Fruit fly (Drosophila melanogaster) whole organism, prepupa: ENCODE measurements around the gene RhoU.

Experiments
- Blimp-1 ChIP-seq: fragments of 200-800 bp; sonication (Bioruptor generic); optimal IDR thresholded peaks from 3 replicates; lab custom pipeline; 2017; ENCODE audit warnings: missing biosample characterization, missing genetic modification characterization, mild to moderate bottlenecking, moderate library complexity, missing genetic modification reagents
- CG10669 ChIP-seq: fragments of 200-800 bp; sonication (Bioruptor generic); optimal IDR thresholded peaks from 3 replicates; lab custom pipeline; 2018; ENCODE audit warnings: missing biosample characterization, mild to moderate bottlenecking, missing genetic modification characterization, moderate library complexity
- CG11294 ChIP-seq: fragments of 200-800 bp; sonication (Bioruptor generic); IDR thresholded peaks from 2 replicates; pipeline ENCODE4 v1.3.6; 2022; ENCODE audit warnings: missing biosample characterization, missing genetic modification characterization
- CG11902 ChIP-seq: fragments of 200-800 bp; sonication (Bioruptor generic); optimal IDR thresholded peaks from 3 replicates; lab custom pipeline; 2016; ENCODE audit warnings: missing biosample characterization, missing genetic modification characterization
- CG15336 ChIP-seq: fragments of 200-800 bp; sonication (Bioruptor generic); IDR thresholded peaks from 2 replicates; pipeline ENCODE4 v1.3.6; 2022; ENCODE audit warnings: missing biosample characterization, missing genetic modification characterization
- CG1621 ChIP-seq: fragments of 200-800 bp; sonication (Bioruptor generic); optimal IDR thresholded peaks from 3 replicates; lab custom pipeline; 2018; ENCODE audit warnings: missing biosample characterization, mild to moderate bottlenecking, missing genetic modification characterization
- CG3032 ChIP-seq: fragments of 200-800 bp; optimal IDR thresholded peaks from 2 replicates; lab custom pipeline; 2019; ENCODE audit warnings: missing biosample characterization, mild to moderate bottlenecking, missing genetic modification characterization, moderate library complexity
- CG31627 ChIP-seq: fragments of 200-800 bp; sonication (Bioruptor generic); optimal IDR thresholded peaks from 3 replicates; lab custom pipeline; 2016; ENCODE audit warnings: missing biosample characterization, missing genetic modification characterization
- CG32006 ChIP-seq: fragments of 200-800 bp; sonication (Bioruptor generic); optimal IDR thresholded peaks from 3 replicates; lab custom pipeline; 2017; ENCODE audit warnings: missing biosample characterization, mild to moderate bottlenecking, missing genetic modification characterization
- CG3919 ChIP-seq: fragments of 200-800 bp; sonication (Bioruptor generic); optimal IDR thresholded peaks from 3 replicates; lab custom pipeline; 2016; ENCODE audit warnings: missing biosample characterization, missing genetic modification characterization
- CG6276 ChIP-seq: fragments of 200-800 bp; sonication (Bioruptor generic); optimal IDR thresholded peaks from 2 replicates; lab custom pipeline; 2017; ENCODE audit warnings: missing biosample characterization, mild to moderate bottlenecking, missing genetic modification characterization
- CG6792 ChIP-seq: fragments of 200-800 bp; sonication (Bioruptor generic); optimal IDR thresholded peaks from 3 replicates; lab custom pipeline; 2016; ENCODE audit warnings: missing biosample characterization, missing genetic modification characterization
- CG6808 ChIP-seq: fragments of 200-800 bp; sonication (Bioruptor generic); optimal IDR thresholded peaks from 3 replicates; lab custom pipeline; 2017; ENCODE audit warnings: missing biosample characterization, missing genetic modification characterization, mild to moderate bottlenecking, moderate library complexity, missing genetic modification reagents
- CG6854 ChIP-seq: fragments of 200-800 bp; sonication (Bioruptor generic); optimal IDR thresholded peaks from 2 replicates; lab custom pipeline; 2017; ENCODE audit warnings: missing biosample characterization, mild to moderate bottlenecking, missing genetic modification characterization
- CG7368 ChIP-seq: fragments of 200-800 bp; sonication (Bioruptor generic); optimal IDR thresholded peaks from 3 replicates; lab custom pipeline; 2016; ENCODE audit warnings: missing biosample characterization, missing genetic modification characterization
- CG8119 ChIP-seq: fragments of 200-800 bp; sonication (Bioruptor generic); IDR thresholded peaks from 3 replicates; pipeline ENCODE4 v1.3.6; 2022; ENCODE audit warnings: missing biosample characterization, missing genetic modification characterization
- CG8319 ChIP-seq: fragments of 200-800 bp; sonication (Bioruptor generic); optimal IDR thresholded peaks from 3 replicates; lab custom pipeline; 2016; ENCODE audit warnings: missing biosample characterization, missing genetic modification characterization
- CG8632 ChIP-seq: fragments of 200-800 bp; sonication (Bioruptor generic); optimal IDR thresholded peaks from 3 replicates; lab custom pipeline; 2016; ENCODE audit warnings: missing biosample characterization, missing genetic modification characterization
- CG9139 ChIP-seq: fragments of 200-800 bp; sonication (Bioruptor generic); optimal IDR thresholded peaks from 3 replicates; lab custom pipeline; 2017; ENCODE audit warnings: missing biosample characterization, mild to moderate bottlenecking, missing genetic modification characterization
- Eip75B ChIP-seq: fragments of 200-800 bp; sonication (Bioruptor generic); optimal IDR thresholded peaks from 3 replicates; lab custom pipeline; 2016; ENCODE audit warnings: missing biosample characterization, missing genetic modification characterization
- Eip78C ChIP-seq: fragments of 200-800 bp; sonication (Bioruptor generic); peaks from one replicate; lab custom pipeline; 2016; ENCODE audit warnings: missing biosample characterization, missing genetic modification characterization
- Eip93F ChIP-seq: fragments of 200-800 bp; sonication (Bioruptor generic); optimal IDR thresholded peaks from 2 replicates; lab custom pipeline; 2016; ENCODE audit warnings: missing biosample characterization, mild to moderate bottlenecking, missing genetic modification characterization
- Ets21C ChIP-seq: fragments of 200-800 bp; sonication (Bioruptor generic); optimal IDR thresholded peaks from 3 replicates; lab custom pipeline; 2016; ENCODE audit warnings: missing biosample characterization, missing genetic modification characterization
- Ets96B ChIP-seq: fragments of 200-800 bp; optimal IDR thresholded peaks from 2 replicates; lab custom pipeline; 2019; ENCODE audit warnings: missing biosample characterization, mild to moderate bottlenecking, missing genetic modification characterization, moderate library complexity
- Gug ChIP-seq: fragments of 200-800 bp; sonication (Bioruptor generic); IDR thresholded peaks from 2 replicates; pipeline ENCODE4 v1.3.6; 2022; ENCODE audit warnings: missing biosample characterization, missing genetic modification characterization
- Hr38 ChIP-seq: sonication (Bioruptor generic); optimal IDR thresholded peaks from 2 replicates; lab custom pipeline; 2016; ENCODE audit warnings: missing biosample characterization, missing genetic modification characterization
- Hr39 ChIP-seq: fragments of 200-800 bp; sonication (Bioruptor generic); optimal IDR thresholded peaks from 2 replicates; lab custom pipeline; 2016; ENCODE audit warnings: missing biosample characterization, missing genetic modification characterization
- Hr4 ChIP-seq: fragments of 200-800 bp; sonication (Bioruptor generic); optimal IDR thresholded peaks from 3 replicates; lab custom pipeline; 2016; ENCODE audit warnings: missing biosample characterization, missing genetic modification characterization
- Lpt ChIP-seq: fragments of 200-800 bp; sonication (Bioruptor generic); optimal IDR thresholded peaks from 3 replicates; lab custom pipeline; 2016; ENCODE audit warnings: missing biosample characterization, missing genetic modification characterization
- Met ChIP-seq: fragments of 200-800 bp; sonication (Bioruptor generic); optimal IDR thresholded peaks from 3 replicates; lab custom pipeline; 2016; ENCODE audit warnings: missing biosample characterization, missing genetic modification characterization
- OdsH ChIP-seq: fragments of 200-800 bp; sonication (Bioruptor generic); optimal IDR thresholded peaks from 3 replicates; lab custom pipeline; 2016; ENCODE audit warnings: missing biosample characterization, missing genetic modification characterization
- Sox14 ChIP-seq: fragments of 200-800 bp; sonication (Bioruptor generic); optimal IDR thresholded peaks from 3 replicates; lab custom pipeline; 2016; ENCODE audit warnings: missing biosample characterization, missing genetic modification characterization
- Sox15 ChIP-seq: fragments of 200-800 bp; sonication (Bioruptor generic); optimal IDR thresholded peaks from 3 replicates; lab custom pipeline; 2016; ENCODE audit warnings: missing biosample characterization, missing genetic modification characterization
- achi ChIP-seq: fragments of 200-800 bp; sonication (Bioruptor generic); optimal IDR thresholded peaks from 3 replicates; lab custom pipeline; 2016; ENCODE audit warnings: missing biosample characterization, missing genetic modification characterization
- acj6 ChIP-seq: fragments of 200-800 bp; sonication (Bioruptor generic); optimal IDR thresholded peaks from 3 replicates; lab custom pipeline; 2016; ENCODE audit warnings: missing biosample characterization, missing genetic modification characterization
- dac ChIP-seq: fragments of 200-800 bp; sonication (Bioruptor generic); optimal IDR thresholded peaks from 2 replicates; lab custom pipeline; 2017; ENCODE audit warnings: missing biosample characterization, mild to moderate bottlenecking, missing genetic modification characterization
- eg ChIP-seq: fragments of 200-800 bp; sonication (Bioruptor generic); IDR thresholded peaks from 3 replicates; pipeline ENCODE4 v1.3.6; 2022; ENCODE audit warnings: missing biosample characterization, missing genetic modification characterization
- esn ChIP-seq: fragments of 200-800 bp; sonication (Bioruptor generic); optimal IDR thresholded peaks from 2 replicates; lab custom pipeline; 2016; ENCODE audit warnings: missing biosample characterization, mild to moderate bottlenecking, missing genetic modification characterization, moderate library complexity
- fd59A ChIP-seq: fragments of 200-800 bp; sonication (Bioruptor generic); optimal IDR thresholded peaks from 2 replicates; lab custom pipeline; 2017; ENCODE audit warnings: missing biosample characterization, mild to moderate bottlenecking, missing genetic modification characterization, missing genetic modification reagents
- fd85E ChIP-seq: fragments of 200-800 bp; sonication (Bioruptor generic); optimal IDR thresholded peaks from 3 replicates; lab custom pipeline; 2016; ENCODE audit warnings: missing biosample characterization, missing genetic modification characterization
- fkh ChIP-seq: fragments of 200-800 bp; sonication (Bioruptor generic); optimal IDR thresholded peaks from 3 replicates; lab custom pipeline; 2017; ENCODE audit warnings: missing biosample characterization, mild to moderate bottlenecking, missing genetic modification characterization, moderate library complexity
- net ChIP-seq: fragments of 200-800 bp; sonication (Bioruptor generic); optimal IDR thresholded peaks from 3 replicates; lab custom pipeline; 2016; ENCODE audit warnings: missing biosample characterization, missing genetic modification characterization
- pdm3 ChIP-seq: fragments of 200-800 bp; sonication (Bioruptor generic); optimal IDR thresholded peaks from 3 replicates; lab custom pipeline; 2016; ENCODE audit warnings: missing biosample characterization, missing genetic modification characterization
- salr ChIP-seq, 2 experiments: fragments of 200-800 bp; sonication (Bioruptor generic); optimal IDR thresholded peaks; 3 replicates each; lab custom pipeline; 2016 to 2018; ENCODE audit warnings: missing biosample characterization in 2 of 2, missing genetic modification characterization in 2 of 2, mild to moderate bottlenecking in 1 of 2
- spab ChIP-seq: fragments of 200-800 bp; sonication (Bioruptor generic); optimal IDR thresholded peaks from 2 replicates; lab custom pipeline; 2017; ENCODE audit warnings: missing biosample characterization, mild to moderate bottlenecking, missing genetic modification characterization, missing genetic modification reagents
- topi ChIP-seq: fragments of 200-800 bp; sonication (Bioruptor generic); optimal IDR thresholded peaks from 3 replicates; lab custom pipeline; 2016; ENCODE audit warnings: missing biosample characterization, missing genetic modification characterization
- vri ChIP-seq: fragments of 200-800 bp; sonication (Bioruptor generic); optimal IDR thresholded peaks from 3 replicates; lab custom pipeline; 2016; ENCODE audit warnings: missing biosample characterization, mild to moderate bottlenecking, missing genetic modification characterization

RhoU gene

DNA sequence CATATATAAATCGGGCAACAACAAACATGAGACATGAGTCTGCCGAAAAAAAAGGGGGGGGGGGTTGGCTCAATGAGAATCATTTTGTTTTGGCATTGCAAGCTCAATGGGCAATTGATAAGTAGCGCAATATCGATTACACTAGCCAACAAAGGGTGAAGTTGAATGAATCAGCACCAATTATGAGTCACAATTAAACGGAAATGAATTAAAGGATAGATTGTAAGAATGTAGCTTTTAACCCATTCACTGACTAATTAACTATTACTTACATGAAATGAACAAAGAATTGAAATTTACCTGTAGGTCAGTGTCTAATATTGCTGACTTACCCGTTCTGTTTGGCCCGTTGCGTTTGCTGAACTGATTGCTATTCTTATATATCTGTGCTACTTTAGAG is 39.3 kb downstream of the RhoU start (continued):
- TF ChIP-seq Eip93F (no peak), Sox15 (GFP tag; lab: Kevin White, UChicago) (no peak), Hr4 (GFP tag; lab: Kevin White, UChicago) (no peak), CG11902 (GFP tag; lab: Kevin White, UChicago) (no peak), CG8319 (GFP tag; lab: Kevin White, UChicago) (no peak), CG9139 (no peak), achi (GFP tag; lab: Kevin White, UChicago) (peak; percentile 26), Eip75B (GFP tag; lab: Kevin White, UChicago) (no peak), CG8632 (GFP tag; lab: Kevin White, UChicago) (no peak), CG7368 (GFP tag; lab: Kevin White, UChicago) (no peak), CG3032 (tag; lab: Kevin White, UChicago) (no peak), CG31627 (GFP tag; lab: Kevin White, UChicago) (peak; percentile 7), CG8119 (peak; percentile 41; the same call in 2 of the 3 replicates), Hr39 (GFP tag; lab: Kevin White, UChicago) (peak; percentile 2), fkh (GFP tag; lab: Kevin White, UChicago) (no peak), Sox14 (GFP tag; lab: Kevin White, UChicago) (peak; percentile 11), fd59A (GFP tag; lab: Kevin White, UChicago) (no peak), CG1621 (tag; lab: Kevin White, UChicago) (no peak), CG11294 (GFP tag; lab: Robert Waterston, UW) (peak; percentile 34; the same call in 1 of the 2 replicates), CG6276 (peak; percentile 40), fd85E (GFP tag; lab: Kevin White, UChicago) (no peak), eg (GFP tag; lab: Robert Waterston, UW) (peak; percentile 76), OdsH (GFP tag; lab: Kevin White, UChicago) (peak; percentile 41), spab (GFP tag; lab: Kevin White, UChicago) (no peak), pdm3 (GFP tag; lab: Kevin White, UChicago) (no peak), CG6808 (GFP tag; lab: Kevin White, UChicago) (no peak), dac (no peak), esn (peak; percentile 28), Ets21C (GFP tag; lab: Kevin White, UChicago) (no peak), Hr38 (GFP tag; lab: Kevin White, UChicago) (no peak), CG6854 (GFP tag; lab: Kevin White, UChicago) (no peak), Met (GFP tag; lab: Kevin White, UChicago) (peak; percentile 34), vri (no peak), Lpt (no peak), Eip78C (GFP tag; lab: Kevin White, UChicago) (peak; percentile 83), topi (peak; percentile 27), CG10669 (GFP tag; lab: Kevin White, UChicago) (no peak), CG15336 (GFP tag; lab: Robert Waterston, UW) (peak; percentile 74)

- peak; percentile 71 for TF ChIP-seq CG32006
- no peak for TF ChIP-seq Ets96B
- TF ChIP-seq eg (GFP tag; lab: Robert Waterston, UW), result peak; percentile 58
- TF ChIP-seq Hr4 (GFP tag; lab: Kevin White, UChicago), result peak; percentile 61
- no peak for TF ChIP-seq CG6808 (GFP tag; lab: Kevin White, UChicago)
- TF ChIP-seq CG11294 (GFP tag; lab: Robert Waterston, UW), result no peak
- TF ChIP-seq topi, result no peak
- peak; percentile 39; the same call in 1 of the 2 replicates for TF ChIP-seq Gug (GFP tag; lab: Robert Waterston, UW)
- peak; percentile 0 for TF ChIP-seq Lpt
- no peak for TF ChIP-seq net
- no peak for TF ChIP-seq fd59A (GFP tag; lab: Kevin White, UChicago)
- TF ChIP-seq acj6 (GFP tag; lab: Kevin White, UChicago), result no peak
- peak; percentile 40; the same call in 2 of the 3 replicates for TF ChIP-seq CG8119
- no peak for TF ChIP-seq Sox14 (GFP tag; lab: Kevin White, UChicago)
- no peak for TF ChIP-seq Eip93F
- no peak for TF ChIP-seq CG3919
- TF ChIP-seq CG7368 (GFP tag; lab: Kevin White, UChicago), result no peak
- no peak for TF ChIP-seq CG6792 (GFP tag; lab: Kevin White, UChicago)
- no peak for TF ChIP-seq Eip75B (GFP tag; lab: Kevin White, UChicago)
- peak; percentile 56 for TF ChIP-seq Eip78C (GFP tag; lab: Kevin White, UChicago)
- no peak for TF ChIP-seq spab (GFP tag; lab: Kevin White, UChicago)
- TF ChIP-seq CG6276, result peak; percentile 46
- no peak for TF ChIP-seq dac
- TF ChIP-seq vri, result no peak
- TF ChIP-seq CG31627 (GFP tag; lab: Kevin White, UChicago), result no peak
- TF ChIP-seq CG6854 (GFP tag; lab: Kevin White, UChicago), result no peak
- TF ChIP-seq OdsH (GFP tag; lab: Kevin White, UChicago), result peak; percentile 10
- TF ChIP-seq CG9139, result no peak
- peak; percentile 67 for TF ChIP-seq CG15336 (GFP tag; lab: Robert Waterston, UW)
- TF ChIP-seq salr (GFP tag; optimal IDR thresholded peaks at IDR 0.05; lab: Kevin White, UChicago), result peak in 1 of 2 experiments; percentile 43
- TF ChIP-seq CG11902 (GFP tag; lab: Kevin White, UChicago), result no peak
- TF ChIP-seq Met (GFP tag; lab: Kevin White, UChicago), result no peak
- no peak for TF ChIP-seq Blimp-1 (GFP tag; lab: Kevin White, UChicago)
Measured at dm6 chrX:10127204-10127603, 40.9 kb downstream of the RhoU start.
